Worm (Caenorhabditis elegans) whole organism, mixed stage, embryonic: ENCODE data around the gene C16C8.26.

Experiments
- blmp-1 ChIP-seq: fragments of 150-350 bp; optimal IDR thresholded peaks from 2 replicates; lab custom pipeline; 2014; ENCODE audit warnings: missing biosample characterization, missing genetic modification characterization
- drap-1 ChIP-seq: fragments of 200-800 bp; sonication (Bioruptor generic); optimal IDR thresholded peaks from 3 replicates; lab custom pipeline; 2018; ENCODE audit warnings: mild to moderate bottlenecking, missing genetic modification characterization, missing compliant biosample characterization
- elt-3 ChIP-seq: fragments of 150-350 bp; optimal IDR thresholded peaks from 2 replicates; lab custom pipeline; 2014; ENCODE audit warnings: missing biosample characterization, missing genetic modification characterization
- lin-13 ChIP-seq: fragments of 150-350 bp; optimal IDR thresholded peaks from 2 replicates; lab custom pipeline; 2014; ENCODE audit warnings: missing biosample characterization, missing genetic modification characterization
- nhr-12 ChIP-seq: fragments of 150-350 bp; optimal IDR thresholded peaks from 2 replicates; lab custom pipeline; 2014; ENCODE audit warnings: missing biosample characterization, missing genetic modification characterization
- nhr-28 ChIP-seq: fragments of 150-350 bp; optimal IDR thresholded peaks from 2 replicates; lab custom pipeline; 2014; ENCODE audit warnings: missing biosample characterization, missing genetic modification characterization
- pha-4 ChIP-seq: fragments of 150-350 bp; optimal IDR thresholded peaks from 2 replicates; lab custom pipeline; 2018; ENCODE audit warnings: missing biosample characterization, missing genetic modification reagents, missing genetic modification characterization
- snpc-4 ChIP-seq: fragments of 150-350 bp; optimal IDR thresholded peaks from 2 replicates; lab custom pipeline; 2014; ENCODE audit warnings: missing biosample characterization, missing genetic modification characterization
- sptf-1 ChIP-seq: sonication (generic microtip); optimal IDR thresholded peaks from 2 replicates; lab custom pipeline; 2017; ENCODE audit warnings: mild to moderate bottlenecking, missing genetic modification characterization, moderate library complexity, missing compliant biosample characterization
- unc-39 ChIP-seq: fragments of 150-350 bp; optimal IDR thresholded peaks from 2 replicates; lab custom pipeline; 2014; ENCODE audit warnings: missing biosample characterization, missing genetic modification characterization
- unc-62 ChIP-seq: fragments of 150-350 bp; optimal IDR thresholded peaks from 2 replicates; lab custom pipeline; 2014; ENCODE audit warnings: missing biosample characterization, missing genetic modification reagents, missing genetic modification characterization
- ztf-11 ChIP-seq: fragments of 150-350 bp; optimal IDR thresholded peaks from 2 replicates; lab custom pipeline; 2014; ENCODE audit warnings: missing biosample characterization, missing genetic modification characterization

DNA sequence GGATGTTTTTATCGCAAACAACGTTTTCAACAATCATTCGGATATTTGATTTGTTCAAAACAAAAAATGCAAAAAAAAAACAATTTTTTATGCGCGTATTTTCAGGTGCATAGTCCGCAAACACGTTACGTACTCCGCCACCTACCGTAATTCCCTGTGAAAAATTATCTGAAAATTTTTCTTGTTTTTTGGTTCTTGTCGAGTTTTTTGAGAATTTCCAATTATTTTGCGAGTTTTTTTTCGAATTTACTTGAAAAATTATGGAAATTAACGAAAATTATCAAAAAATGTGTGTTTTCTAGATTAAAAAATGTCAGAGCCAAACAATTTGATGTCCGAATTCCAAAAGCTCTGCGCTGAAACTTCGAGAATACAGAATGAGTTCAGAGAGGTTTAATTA is 5.7 kb downstream of the C16C8.26 start, which contains the start of gene C16C8.12:
- TF ChIP-seq unc-62 (GFP tag; lab: Kevin White, UChicago) (no peak), nhr-28 (tag; lab: Kevin White, UChicago) (no peak), pha-4 (no peak), elt-3 (no peak), drap-1 (GFP tag; lab: Kevin White, UChicago) (no peak), nhr-12 (tag; lab: Kevin White, UChicago) (no peak), blmp-1 (tag; lab: Kevin White, UChicago) (no peak), sptf-1 (tag; lab: Kevin White, UChicago) (no peak), unc-39 (tag; lab: Kevin White, UChicago) (no peak), lin-13 (tag; lab: Kevin White, UChicago) (no peak), ztf-11 (no peak), snpc-4 (no peak)
